Worm (Caenorhabditis elegans): Measurements from ENCODE around the gene Y64G10A.1.

Gene Y64G10A.1

DNA sequence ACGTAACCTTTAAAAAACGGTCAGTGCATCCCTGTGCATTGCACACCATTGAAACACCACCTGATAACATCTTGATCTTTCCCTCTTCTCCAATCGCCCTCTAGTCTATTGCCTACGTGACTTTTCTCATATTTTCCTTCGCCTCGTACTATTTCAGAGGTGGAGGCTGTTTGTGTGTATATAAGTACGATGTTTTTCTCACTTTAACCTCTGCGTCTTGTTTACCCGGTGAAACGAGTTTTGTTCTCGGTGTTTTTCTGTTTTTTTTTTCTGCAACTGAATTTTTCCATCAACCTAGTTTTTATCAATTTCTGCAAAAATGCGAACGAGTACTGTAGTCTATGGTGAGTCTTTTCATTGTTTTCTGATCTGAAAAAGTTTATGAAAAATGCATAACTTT is 19.2 kb downstream of the Y64G10A.1 start, which contains the start of gene sqrd-1:
sqrd-1 (plus strand) TSS at position 158 of the 400 bp plus-strand sequence.
- TF ChIP-seq flt-1 (GFP tag; IDR thresholded peaks at IDR 0.05) (0 out of 2 replicates have a peak, but pooled peaks have one; percentile 14), ztf-23 (GFP tag; IDR thresholded peaks at IDR 0.05) (no peak)

DNA sequence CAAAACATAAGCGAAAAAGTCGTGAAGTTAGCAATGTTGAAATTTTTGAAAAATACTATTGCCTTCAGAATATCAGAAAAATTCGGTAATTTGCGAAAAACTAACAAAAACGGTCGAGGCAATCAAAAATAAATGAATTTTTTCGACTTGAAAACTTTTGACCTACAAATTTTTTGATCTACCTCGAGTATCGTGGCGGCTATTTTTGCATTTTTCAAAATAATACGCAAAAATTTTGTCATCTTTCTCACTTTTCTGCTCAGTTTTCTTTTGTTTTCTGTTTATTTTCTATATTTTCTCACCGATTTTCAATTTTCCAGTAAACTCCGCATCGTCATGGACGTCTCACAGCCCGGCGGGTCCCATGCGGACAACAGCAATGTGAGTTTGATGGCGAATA is 23.1 kb downstream of the Y64G10A.1 start:
- TF ChIP-seq ztf-23 (GFP tag; IDR thresholded peaks at IDR 0.05): no peak
- TF ChIP-seq tab-1 (GFP tag; IDR thresholded peaks at IDR 0.05): no peak
- TF ChIP-seq T22C8.4 (GFP tag; IDR thresholded peaks at IDR 0.05): no peak
- TF ChIP-seq klf-2 (GFP tag; conservative IDR thresholded peaks at IDR 0.05): no peak
- TF ChIP-seq flt-1 (GFP tag; IDR thresholded peaks at IDR 0.05): no peak
- TF ChIP-seq ref-1 (GFP tag; conservative IDR thresholded peaks at IDR 0.05): no peak
- no peak for TF ChIP-seq ztf-29 (GFP tag; IDR thresholded peaks at IDR 0.05)
- no peak for TF ChIP-seq med-1 (GFP tag; optimal IDR thresholded peaks at IDR 0.05; ENCODE audit: insufficient read depth)
- TF ChIP-seq cog-1 (tag; optimal IDR thresholded peaks at IDR 0.05): no peak

DNA sequence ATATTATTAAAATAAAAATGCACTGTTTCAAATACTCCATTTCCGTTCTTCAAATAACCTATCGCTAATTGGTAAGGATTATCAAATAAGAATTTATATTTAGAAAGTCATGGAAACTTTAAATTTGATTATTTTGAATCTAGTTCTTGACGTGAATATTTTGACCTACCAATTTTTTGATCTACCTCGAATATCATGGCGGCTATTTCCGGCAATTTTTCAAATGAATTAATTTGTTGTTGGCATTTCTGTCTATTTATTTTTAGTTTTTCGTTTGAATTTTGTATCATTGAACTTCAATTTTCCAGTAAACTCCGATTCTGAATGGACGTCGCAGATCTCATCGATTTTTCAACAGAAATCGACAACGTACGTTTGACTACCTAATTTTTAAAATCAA is 35.7 kb downstream of the Y64G10A.1 start, which contains the start of gene F02H6.3:
F02H6.3 (plus strand) TSS at position 266 of the 400 bp plus-strand sequence.
- no peak for TF ChIP-seq ztf-23 (GFP tag; IDR thresholded peaks at IDR 0.05)
- TF ChIP-seq ztf-29 (GFP tag; IDR thresholded peaks at IDR 0.05): no peak
- no peak for TF ChIP-seq T22C8.4 (GFP tag; IDR thresholded peaks at IDR 0.05)
- TF ChIP-seq ref-1 (GFP tag; conservative IDR thresholded peaks at IDR 0.05): no peak

DNA sequence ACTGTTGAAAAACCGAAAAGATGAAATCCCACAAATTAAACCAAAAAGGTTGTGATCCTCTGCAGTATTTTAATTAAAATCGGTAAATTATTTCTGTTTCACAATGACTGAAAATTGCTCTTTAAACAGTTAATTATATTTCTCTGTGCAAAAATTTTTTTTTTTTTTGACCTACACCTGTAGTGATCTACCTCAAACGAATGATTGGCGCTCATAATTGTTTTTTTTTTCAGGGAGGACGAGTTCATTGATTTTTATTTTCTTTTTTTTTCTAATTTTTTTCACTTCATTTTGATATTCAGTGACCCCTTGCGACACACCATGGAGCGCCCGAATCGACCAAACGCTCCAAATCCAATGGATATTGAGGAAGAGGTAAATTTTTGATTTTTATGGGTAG is 42.7 kb downstream of the Y64G10A.1 start, which contains the start of gene F02H6.2:
F02H6.2 (plus strand) TSS at position 301 of the 400 bp plus-strand sequence.
- no peak for TF ChIP-seq med-1 (GFP tag; optimal IDR thresholded peaks at IDR 0.05; ENCODE audit: insufficient read depth)
- TF ChIP-seq flt-1 (GFP tag; IDR thresholded peaks at IDR 0.05): no peak
- TF ChIP-seq ztf-23 (GFP tag; IDR thresholded peaks at IDR 0.05): no peak
- no peak for TF ChIP-seq klf-2 (GFP tag; conservative IDR thresholded peaks at IDR 0.05)
- TF ChIP-seq cog-1 (tag; optimal IDR thresholded peaks at IDR 0.05): no peak
- TF ChIP-seq tab-1 (GFP tag; IDR thresholded peaks at IDR 0.05): no peak
- no peak for TF ChIP-seq ztf-29 (GFP tag; IDR thresholded peaks at IDR 0.05)
- no peak for TF ChIP-seq ref-1 (GFP tag; conservative IDR thresholded peaks at IDR 0.05)

DNA sequence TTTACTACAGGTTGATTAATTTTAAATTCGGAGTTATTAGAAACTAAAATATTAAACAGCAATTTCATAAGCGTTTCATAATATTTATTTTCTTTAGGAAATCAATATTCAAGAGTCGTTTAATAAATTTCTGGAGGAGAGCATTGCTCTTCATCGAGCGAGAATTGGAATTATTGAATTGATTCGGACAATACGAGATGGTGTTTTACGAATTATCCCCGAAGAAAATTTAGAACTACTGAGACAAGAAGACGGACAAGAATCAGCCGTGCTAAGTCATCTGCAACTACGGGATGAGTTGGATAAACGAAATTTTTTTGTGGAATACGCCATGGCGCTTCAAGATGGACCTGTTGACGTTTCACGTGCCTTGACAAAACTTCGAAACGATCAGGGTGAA is 44.6 kb downstream of the Y64G10A.1 start:
- no peak for TF ChIP-seq cog-1 (tag; optimal IDR thresholded peaks at IDR 0.05)
- no peak for TF ChIP-seq flt-1 (GFP tag; IDR thresholded peaks at IDR 0.05)
- TF ChIP-seq med-1 (GFP tag; optimal IDR thresholded peaks at IDR 0.05; ENCODE audit: insufficient read depth): no peak
- TF ChIP-seq ztf-29 (GFP tag; IDR thresholded peaks at IDR 0.05): no peak
- TF ChIP-seq T22C8.4 (GFP tag; IDR thresholded peaks at IDR 0.05): no peak
- TF ChIP-seq ztf-23 (GFP tag; IDR thresholded peaks at IDR 0.05): no peak
- TF ChIP-seq tab-1 (GFP tag; IDR thresholded peaks at IDR 0.05): no peak
- TF ChIP-seq ref-1 (GFP tag; conservative IDR thresholded peaks at IDR 0.05): no peak

DNA sequence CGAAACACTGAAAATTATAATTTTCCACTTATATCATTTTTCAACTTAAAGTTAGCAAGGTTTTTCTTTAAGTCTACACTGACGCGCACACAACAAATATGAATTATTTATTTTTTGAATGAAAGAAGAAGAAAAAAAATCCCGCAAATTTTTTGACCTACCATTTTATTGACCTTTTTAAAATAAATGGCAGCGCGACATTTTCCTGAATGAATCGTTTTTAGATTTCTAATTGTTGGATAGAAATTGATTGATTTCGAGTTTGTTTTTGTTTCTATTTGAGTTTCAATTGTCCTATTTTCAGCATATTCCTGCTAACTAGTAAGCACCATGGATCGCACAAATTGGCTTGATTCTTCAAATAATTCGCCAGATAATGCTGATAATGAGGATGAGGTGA is 45.7 kb downstream of the Y64G10A.1 start, which contains the start of gene K01G12.3:
K01G12.3 (plus strand) TSS at position 301 of the 400 bp plus-strand sequence.
- TF ChIP-seq klf-2 (GFP tag; conservative IDR thresholded peaks at IDR 0.05): no peak
- no peak for TF ChIP-seq tab-1 (GFP tag; IDR thresholded peaks at IDR 0.05)
- no peak for TF ChIP-seq ztf-23 (GFP tag; IDR thresholded peaks at IDR 0.05)
- TF ChIP-seq ztf-29 (GFP tag; IDR thresholded peaks at IDR 0.05): no peak
- TF ChIP-seq ref-1 (GFP tag; conservative IDR thresholded peaks at IDR 0.05): no peak
- no peak for TF ChIP-seq med-1 (GFP tag; optimal IDR thresholded peaks at IDR 0.05; ENCODE audit: insufficient read depth)
- TF ChIP-seq flt-1 (GFP tag; IDR thresholded peaks at IDR 0.05): no peak
- TF ChIP-seq cog-1 (tag; optimal IDR thresholded peaks at IDR 0.05): no peak
- TF ChIP-seq T22C8.4 (GFP tag; IDR thresholded peaks at IDR 0.05): no peak

DNA sequence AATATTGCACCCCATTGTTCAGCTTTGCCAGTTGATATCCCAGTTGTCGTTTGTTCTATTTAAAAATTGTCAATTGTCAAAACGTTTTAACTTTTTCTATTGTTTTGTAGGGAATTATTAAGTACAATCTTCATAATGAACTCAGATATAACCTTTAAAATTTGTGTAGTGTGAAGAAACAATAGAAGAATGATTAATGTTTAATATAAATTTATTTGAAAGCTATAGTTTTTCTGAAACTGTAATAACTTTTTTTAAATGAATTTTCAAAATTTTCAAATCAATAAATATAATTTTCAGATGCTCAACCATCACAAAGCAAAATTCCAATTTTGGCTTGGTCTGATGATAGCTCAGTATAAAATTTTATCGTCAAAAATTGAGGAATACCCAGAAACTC is 47.0 kb downstream of the Y64G10A.1 start, which contains the start of gene K01G12.22:
K01G12.22 (plus strand) TSS at position 301 of the 400 bp plus-strand sequence.
- TF ChIP-seq flt-1 (GFP tag; IDR thresholded peaks at IDR 0.05) (no peak), cog-1 (tag; optimal IDR thresholded peaks at IDR 0.05) (no peak), klf-2 (GFP tag; conservative IDR thresholded peaks at IDR 0.05) (no peak), ref-1 (GFP tag; conservative IDR thresholded peaks at IDR 0.05) (no peak), ztf-29 (GFP tag; IDR thresholded peaks at IDR 0.05) (no peak), ztf-23 (GFP tag; IDR thresholded peaks at IDR 0.05) (no peak), T22C8.4 (GFP tag; IDR thresholded peaks at IDR 0.05) (no peak), tab-1 (GFP tag; IDR thresholded peaks at IDR 0.05) (no peak), med-1 (GFP tag; optimal IDR thresholded peaks at IDR 0.05; ENCODE audit: insufficient read depth) (no peak)

DNA sequence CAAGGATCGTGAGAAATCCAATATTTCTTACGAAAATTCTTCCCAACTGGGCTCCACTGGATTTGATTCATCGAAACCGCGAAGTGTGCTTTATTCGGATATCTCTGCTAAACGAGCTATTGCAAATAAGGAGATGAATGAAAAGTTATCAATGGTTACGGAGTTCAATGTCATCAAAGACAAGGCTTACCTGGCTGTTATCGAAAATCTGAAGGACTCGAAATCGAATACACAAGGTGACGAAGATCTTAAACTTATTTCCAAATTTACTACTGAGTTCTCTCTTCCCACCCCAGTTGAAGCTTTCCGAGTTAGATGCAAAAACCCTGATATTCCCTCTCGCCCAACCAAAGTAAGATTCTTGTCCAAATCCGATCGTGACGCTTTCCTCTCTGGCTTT is 52.6 kb downstream of the Y64G10A.1 start:
- no peak for TF ChIP-seq ztf-23 (GFP tag; IDR thresholded peaks at IDR 0.05)
- TF ChIP-seq ztf-29 (GFP tag; IDR thresholded peaks at IDR 0.05): no peak
- no peak for TF ChIP-seq ref-1 (GFP tag; conservative IDR thresholded peaks at IDR 0.05)
- no peak for TF ChIP-seq flt-1 (GFP tag; IDR thresholded peaks at IDR 0.05)
- TF ChIP-seq tab-1 (GFP tag; IDR thresholded peaks at IDR 0.05): no peak
- no peak for TF ChIP-seq cog-1 (tag; optimal IDR thresholded peaks at IDR 0.05)
- no peak for TF ChIP-seq med-1 (GFP tag; optimal IDR thresholded peaks at IDR 0.05; ENCODE audit: insufficient read depth)
- TF ChIP-seq klf-2 (GFP tag; conservative IDR thresholded peaks at IDR 0.05): no peak
- no peak for TF ChIP-seq T22C8.4 (GFP tag; IDR thresholded peaks at IDR 0.05)
